Fruit fly (Drosophila melanogaster) whole organism, embryonic: ENCODE results near the gene bab1.

Experiments
- Asciz ChIP-seq: fragments of 200-800 bp; sonication (Bioruptor generic); optimal IDR thresholded peaks from 2 replicates; lab custom pipeline; 2017; ENCODE audit warnings: missing biosample characterization, mild to moderate bottlenecking, missing genetic modification characterization, missing genetic modification reagents
- Blimp-1 ChIP-seq: fragments of 200-800 bp; sonication (Bioruptor generic); optimal IDR thresholded peaks from 3 replicates; lab custom pipeline; 2018; ENCODE audit warnings: missing biosample characterization, missing genetic modification characterization, mild to moderate bottlenecking, moderate library complexity, missing genetic modification reagents
- BtbVII ChIP-seq: fragments of 200-800 bp; sonication (Bioruptor generic); optimal IDR thresholded peaks from 3 replicates; lab custom pipeline; 2017; ENCODE audit warnings: missing biosample characterization, mild to moderate bottlenecking, missing genetic modification characterization
- CG11093 ChIP-seq: fragments of 200-800 bp; sonication (Bioruptor generic); IDR thresholded peaks from 3 replicates; pipeline ENCODE4 v1.3.6; 2022; ENCODE audit warnings: missing biosample characterization, missing genetic modification characterization
- CG13424 ChIP-seq: fragments of 200-800 bp; sonication (Bioruptor generic); optimal IDR thresholded peaks from 2 replicates; lab custom pipeline; 2019; ENCODE audit warnings: missing biosample characterization, mild to moderate bottlenecking, missing genetic modification characterization, moderate library complexity
- CG13624 ChIP-seq: fragments of 200-800 bp; sonication (Bioruptor generic); optimal IDR thresholded peaks from 2 replicates; lab custom pipeline; 2016; ENCODE audit warnings: missing biosample characterization, missing genetic modification characterization
- CG15011 ChIP-seq: fragments of 200-800 bp; sonication (Bioruptor generic); optimal IDR thresholded peaks from 3 replicates; lab custom pipeline; 2018; ENCODE audit warnings: missing biosample characterization, mild to moderate bottlenecking, missing genetic modification characterization
- CG16779 ChIP-seq: fragments of 200-800 bp; sonication (Bioruptor generic); IDR thresholded peaks from 2 replicates; pipeline ENCODE4 v1.3.6; 2022; ENCODE audit warnings: missing biosample characterization, missing genetic modification characterization
- CG17912 ChIP-seq: fragments of 200-800 bp; sonication (Bioruptor generic); optimal IDR thresholded peaks from 2 replicates; lab custom pipeline; 2018; ENCODE audit warnings: missing biosample characterization, mild to moderate bottlenecking, missing genetic modification characterization
- CG1792 ChIP-seq: fragments of 200-800 bp; sonication (Bioruptor generic); optimal IDR thresholded peaks from 2 replicates; lab custom pipeline; 2016; ENCODE audit warnings: missing biosample characterization, missing genetic modification characterization
- CG1832 ChIP-seq: fragments of 200-800 bp; sonication (Bioruptor generic); optimal IDR thresholded peaks from 2 replicates; lab custom pipeline; 2017; ENCODE audit warnings: missing biosample characterization, mild to moderate bottlenecking, missing genetic modification characterization, inconsistent platforms
- CG18619 ChIP-seq: fragments of 200-800 bp; sonication (Bioruptor generic); optimal IDR thresholded peaks from 3 replicates; lab custom pipeline; 2017; ENCODE audit warnings: missing biosample characterization, mild to moderate bottlenecking, missing genetic modification characterization
- CG2120 ChIP-seq: fragments of 200-800 bp; sonication (Bioruptor generic); optimal IDR thresholded peaks from 3 replicates; lab custom pipeline; 2016; ENCODE audit warnings: missing biosample characterization, missing genetic modification characterization
- CG2678 ChIP-seq: fragments of 200-800 bp; sonication (Bioruptor generic); optimal IDR thresholded peaks from 3 replicates; lab custom pipeline; 2019; ENCODE audit warnings: missing biosample characterization, mild to moderate bottlenecking, missing genetic modification characterization, moderate library complexity
- CG2875 ChIP-seq: fragments of 200-800 bp; sonication (Bioruptor generic); optimal IDR thresholded peaks from 2 replicates; lab custom pipeline; 2017; ENCODE audit warnings: missing biosample characterization, mild to moderate bottlenecking, missing genetic modification characterization, missing genetic modification reagents
- CG3838 ChIP-seq: fragments of 200-800 bp; sonication (Bioruptor generic); optimal IDR thresholded peaks from 3 replicates; lab custom pipeline; 2016; ENCODE audit warnings: missing biosample characterization, missing genetic modification characterization
- CG4424 ChIP-seq: fragments of 200-800 bp; sonication (Bioruptor generic); optimal IDR thresholded peaks from 3 replicates; lab custom pipeline; 2016; ENCODE audit warnings: missing biosample characterization, missing genetic modification characterization
- CG4707 ChIP-seq: fragments of 200-800 bp; sonication (Bioruptor generic); optimal IDR thresholded peaks from 2 replicates; lab custom pipeline; 2018; ENCODE audit warnings: missing biosample characterization, mild to moderate bottlenecking, missing genetic modification characterization, moderate library complexity
- CG6175 ChIP-seq: fragments of 200-800 bp; sonication (Bioruptor generic); IDR thresholded peaks from 3 replicates; pipeline ENCODE4 v1.3.6; 2022; ENCODE audit warnings: missing biosample characterization, missing genetic modification characterization
- CG6654 ChIP-seq: fragments of 200-800 bp; sonication (Bioruptor generic); optimal IDR thresholded peaks from 2 replicates; lab custom pipeline; 2017; ENCODE audit warnings: missing biosample characterization, mild to moderate bottlenecking, missing genetic modification characterization
- CG6854 ChIP-seq: fragments of 200-800 bp; sonication (Bioruptor generic); optimal IDR thresholded peaks from 3 replicates; lab custom pipeline; 2017; ENCODE audit warnings: missing biosample characterization, mild to moderate bottlenecking, missing genetic modification characterization
- CG8924 ChIP-seq: fragments of 200-800 bp; optimal IDR thresholded peaks from 3 replicates; lab custom pipeline; 2019; ENCODE audit warnings: missing biosample characterization, mild to moderate bottlenecking, missing genetic modification characterization, moderate library complexity
- CG8944 ChIP-seq: fragments of 200-800 bp; sonication (Bioruptor generic); optimal IDR thresholded peaks from 3 replicates; lab custom pipeline; 2016; ENCODE audit warnings: missing biosample characterization, missing genetic modification characterization
- CrebB ChIP-seq: fragments of 200-800 bp; sonication (Bioruptor generic); optimal IDR thresholded peaks from 3 replicates; lab custom pipeline; 2018; ENCODE audit warnings: missing biosample characterization, mild to moderate bottlenecking, missing genetic modification characterization
- Dp ChIP-seq: fragments of 200-800 bp; sonication (Bioruptor generic); optimal IDR thresholded peaks from 2 replicates; lab custom pipeline; 2018; ENCODE audit warnings: missing biosample characterization, mild to moderate bottlenecking, missing genetic modification characterization, moderate library complexity
- Hr51 ChIP-seq, 2 experiments: fragments of 200-800 bp; sonication (Bioruptor generic); optimal IDR thresholded peaks; 2 replicates in 1 of 2; 3 replicates in 1 of 2; lab custom pipeline; 2016 to 2018; ENCODE audit warnings: missing biosample characterization in 2 of 2, missing genetic modification characterization in 2 of 2, mild to moderate bottlenecking in 1 of 2, moderate library complexity in 1 of 2
- Myb ChIP-seq: fragments of 200-800 bp; sonication (Bioruptor generic); optimal IDR thresholded peaks from 2 replicates; lab custom pipeline; 2016; ENCODE audit warnings: missing biosample characterization, missing genetic modification characterization
- Nf-YB ChIP-seq: fragments of 200-800 bp; sonication (Bioruptor generic); optimal IDR thresholded peaks from 3 replicates; lab custom pipeline; 2019; ENCODE audit warnings: missing biosample characterization, mild to moderate bottlenecking, missing genetic modification characterization, moderate library complexity
- Ravus ChIP-seq: fragments of 200-800 bp; sonication (Bioruptor generic); IDR thresholded peaks from 2 replicates; pipeline ENCODE4 v1.3.6; 2022; ENCODE audit warnings: missing biosample characterization, missing genetic modification characterization
- Sox100B ChIP-seq: fragments of 200-800 bp; sonication (Bioruptor generic); optimal IDR thresholded peaks from 3 replicates; lab custom pipeline; 2018; ENCODE audit warnings: missing biosample characterization, mild to moderate bottlenecking, missing genetic modification characterization
- Spps ChIP-seq: fragments of 200-800 bp; sonication (Bioruptor generic); optimal IDR thresholded peaks from 2 replicates; lab custom pipeline; 2018; ENCODE audit warnings: missing biosample characterization, mild to moderate bottlenecking, missing genetic modification characterization
- Vsx1 ChIP-seq: fragments of 200-800 bp; sonication (Bioruptor generic); optimal IDR thresholded peaks from 2 replicates; lab custom pipeline; 2017; ENCODE audit warnings: missing biosample characterization, mild to moderate bottlenecking, missing genetic modification characterization, missing genetic modification reagents
- br ChIP-seq: fragments of >200 bp; optimal IDR thresholded peaks from 2 replicates; lab custom pipeline; 2017
- dysf ChIP-seq: fragments of 200-800 bp; sonication (Bioruptor generic); IDR thresholded peaks from 3 replicates; pipeline ENCODE4 v1.3.6; 2022; ENCODE audit warnings: missing biosample characterization, missing genetic modification characterization
- eve ChIP-seq, 2 experiments: fragments of >200 bp; optimal IDR thresholded peaks; 2 replicates each; lab custom pipeline; 2017; ENCODE audit warnings: missing biosample characterization in 2 of 2, missing genetic modification characterization in 2 of 2
- fd102C ChIP-seq: fragments of 200-800 bp; sonication (Bioruptor generic); optimal IDR thresholded peaks from 2 replicates; lab custom pipeline; 2018; ENCODE audit warnings: missing biosample characterization, mild to moderate bottlenecking, missing genetic modification characterization, moderate library complexity
- fd96Cb ChIP-seq: fragments of 200-800 bp; sonication (Bioruptor generic); optimal IDR thresholded peaks from 2 replicates; lab custom pipeline; 2018; ENCODE audit warnings: missing biosample characterization, mild to moderate bottlenecking, missing genetic modification characterization, moderate library complexity
- fru ChIP-seq: fragments of >200 bp; optimal IDR thresholded peaks from 2 replicates; lab custom pipeline; 2017
- fu2 ChIP-seq: fragments of 200-800 bp; sonication (Bioruptor generic); optimal IDR thresholded peaks from 2 replicates; lab custom pipeline; 2016; ENCODE audit warnings: missing biosample characterization, missing genetic modification characterization
- her ChIP-seq: fragments of 200-800 bp; sonication (Bioruptor generic); optimal IDR thresholded peaks from 2 replicates; lab custom pipeline; 2016; ENCODE audit warnings: missing biosample characterization, missing genetic modification characterization
- jigr1 ChIP-seq: fragments of 200-800 bp; sonication (Bioruptor generic); IDR thresholded peaks from 3 replicates; pipeline ENCODE4 v1.3.6; 2022; ENCODE audit warnings: missing biosample characterization, missing genetic modification characterization
- mam ChIP-seq: fragments of 200-800 bp; sonication (Bioruptor generic); optimal IDR thresholded peaks from 3 replicates; lab custom pipeline; 2016; ENCODE audit warnings: missing biosample characterization, missing genetic modification characterization
- oc ChIP-seq: fragments of 200-800 bp; sonication (Bioruptor generic); optimal IDR thresholded peaks from 2 replicates; lab custom pipeline; 2018; ENCODE audit warnings: missing biosample characterization, mild to moderate bottlenecking, missing genetic modification characterization, moderate library complexity
- odd ChIP-seq: fragments of 200-800 bp; sonication (Bioruptor generic); optimal IDR thresholded peaks from 2 replicates; lab custom pipeline; 2017; ENCODE audit warnings: missing biosample characterization, mild to moderate bottlenecking, missing genetic modification characterization
- phol ChIP-seq: fragments of 200-800 bp; sonication (Bioruptor generic); optimal IDR thresholded peaks from 3 replicates; lab custom pipeline; 2018; ENCODE audit warnings: missing biosample characterization, mild to moderate bottlenecking, missing genetic modification characterization, moderate library complexity
- row ChIP-seq: fragments of 200-800 bp; sonication (Bioruptor generic); IDR thresholded peaks from 3 replicates; pipeline ENCODE4 v1.3.6; 2022; ENCODE audit warnings: missing biosample characterization, missing genetic modification characterization
- sens ChIP-seq: fragments of 200-800 bp; sonication (Bioruptor generic); peaks from one replicate; lab custom pipeline; 2016; ENCODE audit warnings: missing biosample characterization, missing genetic modification characterization
- slou ChIP-seq: fragments of 200-800 bp; sonication (Bioruptor generic); optimal IDR thresholded peaks from 3 replicates; lab custom pipeline; 2016; ENCODE audit warnings: missing biosample characterization, missing genetic modification characterization
- tio ChIP-seq: fragments of 200-800 bp; sonication (Bioruptor generic); optimal IDR thresholded peaks from 2 replicates; lab custom pipeline; 2017; ENCODE audit warnings: missing biosample characterization, missing genetic modification characterization, inconsistent platforms
- tll ChIP-seq, 2 experiments: fragments of 200-800 bp in 1 of 2; fragments of >200 bp in 1 of 2; sonication (Bioruptor generic) in 1 of 2; optimal IDR thresholded peaks; 2 replicates each; lab custom pipeline; 2017 to 2019; ENCODE audit warnings: missing biosample characterization in 2 of 2, missing genetic modification characterization in 2 of 2, mild to moderate bottlenecking in 1 of 2, moderate library complexity in 1 of 2
- unc-4 ChIP-seq: fragments of 200-800 bp; sonication (Bioruptor generic); IDR thresholded peaks from 2 replicates; pipeline ENCODE4 v1.3.6; 2022; ENCODE audit warnings: missing biosample characterization, missing genetic modification characterization; ENCODE audit not compliant: partially characterized antibody
- zfh1 ChIP-seq: fragments of 200-800 bp; sonication (Bioruptor generic); IDR thresholded peaks from 3 replicates; pipeline ENCODE4 v1.3.6; 2022; ENCODE audit warnings: missing biosample characterization, missing genetic modification characterization

The bab1 gene

dm6 chr3L:1139376-1139775 lies 38.5 kb upstream of the bab1 start (continued):
- TF ChIP-seq CG3838 = no peak
- no peak for TF ChIP-seq tio (GFP tag; lab: Kevin White, UChicago)
- peak; percentile 48 for TF ChIP-seq CG13624
- no peak for TF ChIP-seq Ravus (GFP tag; lab: Robert Waterston, UW)
- no peak for TF ChIP-seq CG4707 (GFP tag; lab: Kevin White, UChicago)
- peak; percentile 59 for TF ChIP-seq CG2120
- no peak for TF ChIP-seq oc (tag; lab: Kevin White, UChicago)
- TF ChIP-seq Spps (tag; lab: Kevin White, UChicago) = no peak
- no peak for TF ChIP-seq CrebB (tag; lab: Kevin White, UChicago)
- no peak for TF ChIP-seq CG6654 (GFP tag; lab: Kevin White, UChicago)
- peak; percentile 8 for TF ChIP-seq CG4424 (GFP tag; lab: Kevin White, UChicago)
- TF ChIP-seq CG1832 (GFP tag; lab: Kevin White, UChicago) = no peak
- TF ChIP-seq CG8924 (tag; lab: Kevin White, UChicago) = no peak
- TF ChIP-seq zfh1 (GFP tag; lab: Robert Waterston, UW) = peak; percentile 54; the same call in 1 of the 3 replicates
- peak; percentile 25 for TF ChIP-seq CG15011 (GFP tag; lab: Kevin White, UChicago)
- TF ChIP-seq mam = peak; percentile 66
- peak; percentile 44 for TF ChIP-seq BtbVII (GFP tag; lab: Kevin White, UChicago)
- TF ChIP-seq Asciz (GFP tag; lab: Kevin White, UChicago) = no peak
- peak; percentile 76 for TF ChIP-seq sens (GFP tag; lab: Kevin White, UChicago)
- TF ChIP-seq Myb (GFP tag; lab: Kevin White, UChicago) = no peak
- no peak for TF ChIP-seq CG11093 (GFP tag; lab: Robert Waterston, UW)
- TF ChIP-seq CG6175 (GFP tag; lab: Robert Waterston, UW) = 0 out of 3 replicates have a peak, but pooled peaks have one; percentile 32
- no peak for TF ChIP-seq odd
- no peak for TF ChIP-seq unc-4 (GFP tag; lab: Robert Waterston, UW)
- TF ChIP-seq eve (GFP tag; optimal IDR thresholded peaks at IDR 0.05; lab: Kevin White, UChicago) = no peak
- TF ChIP-seq CG8944 (GFP tag; lab: Kevin White, UChicago) = no peak
- TF ChIP-seq CG18619 = no peak
- TF ChIP-seq fd102C = no peak
- no peak for TF ChIP-seq CG13424 (tag; lab: Kevin White, UChicago)
- TF ChIP-seq fu2 (GFP tag; lab: Kevin White, UChicago) = no peak
- peak; percentile 71 for TF ChIP-seq CG2678
- TF ChIP-seq slou (GFP tag; lab: Kevin White, UChicago) = no peak
- TF ChIP-seq phol (tag; lab: Kevin White, UChicago) = peak; percentile 26
- peak; percentile 32 for TF ChIP-seq CG6854 (GFP tag; lab: Kevin White, UChicago)
- no peak for TF ChIP-seq CG17912
- no peak for TF ChIP-seq Blimp-1 (GFP tag; lab: Kevin White, UChicago)
- no peak for TF ChIP-seq Sox100B
- peak; percentile 25 for TF ChIP-seq fd96Cb (tag; lab: Kevin White, UChicago)
- TF ChIP-seq fru (lab: Kevin White, UChicago) = no peak
- no peak for TF ChIP-seq tll (GFP tag; optimal IDR thresholded peaks at IDR 0.05; lab: Kevin White, UChicago)
- TF ChIP-seq her (GFP tag; lab: Kevin White, UChicago) = no peak
- TF ChIP-seq CG16779 (GFP tag; lab: Robert Waterston, UW) = no peak
- TF ChIP-seq CG2875 = no peak
- peak; percentile 67 for TF ChIP-seq row (GFP tag; lab: Robert Waterston, UW)
- peak in 1 of 2 experiments; percentile 9 for TF ChIP-seq Hr51 (GFP tag; optimal IDR thresholded peaks at IDR 0.05; lab: Kevin White, UChicago)
- TF ChIP-seq Nf-YB (GFP tag; lab: Kevin White, UChicago) = no peak
- TF ChIP-seq br (lab: Kevin White, UChicago) = no peak
- no peak for TF ChIP-seq Dp (GFP tag; lab: Kevin White, UChicago)
- TF ChIP-seq jigr1 (GFP tag; lab: Robert Waterston, UW) = no peak
- peak; percentile 64; the same call in 1 of the 3 replicates for TF ChIP-seq dysf (GFP tag; lab: Robert Waterston, UW)
- TF ChIP-seq Vsx1 (GFP tag; lab: Kevin White, UChicago) = no peak
- no peak for TF ChIP-seq CG1792 (GFP tag; lab: Kevin White, UChicago)
